Worm (Caenorhabditis elegans): Measurements from ENCODE around the gene srt-50.
A peak's percentile ranks its signal among the peaks of the same experiment; 100 is the strongest.

Gene srt-50

DNA sequence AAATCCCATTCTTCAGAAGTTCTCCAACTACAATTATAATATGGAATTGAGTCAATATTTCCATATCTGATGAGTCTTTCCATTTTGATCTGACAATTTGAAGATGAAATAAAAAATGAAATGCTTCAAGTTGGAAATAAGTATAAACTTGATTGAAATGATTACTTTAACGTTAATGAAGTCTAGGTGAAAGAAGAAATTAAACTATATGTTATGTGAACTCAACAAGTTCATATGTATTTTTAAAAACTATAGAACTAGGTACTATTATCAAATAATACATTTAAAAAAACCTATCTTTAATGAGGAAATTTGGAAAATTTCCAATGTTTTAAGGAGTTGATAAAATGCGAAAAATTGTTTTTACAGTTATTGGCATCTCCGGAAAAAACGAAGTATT is 23.8 kb downstream of the srt-50 start, which contains the start of gene srt-49:
Gene srt-49, minus strand, starts transcription at position 101 of the 400 bp plus-strand sequence.
- TF ChIP-seq hmg-4 (GFP tag; optimal IDR thresholded peaks at IDR 0.05) (no peak), F13C5.2 (tag; optimal IDR thresholded peaks at IDR 0.05) (no peak), ceh-13 (GFP tag; optimal IDR thresholded peaks at IDR 0.05) (no peak), tbx-37 (GFP tag; conservative IDR thresholded peaks at IDR 0.05) (no peak), hmbx-1 (tag; optimal IDR thresholded peaks at IDR 0.05) (no peak), flt-1 (GFP tag; IDR thresholded peaks at IDR 0.05) (no peak), tbx-11 (GFP tag; IDR thresholded peaks at IDR 0.05) (no peak)

DNA sequence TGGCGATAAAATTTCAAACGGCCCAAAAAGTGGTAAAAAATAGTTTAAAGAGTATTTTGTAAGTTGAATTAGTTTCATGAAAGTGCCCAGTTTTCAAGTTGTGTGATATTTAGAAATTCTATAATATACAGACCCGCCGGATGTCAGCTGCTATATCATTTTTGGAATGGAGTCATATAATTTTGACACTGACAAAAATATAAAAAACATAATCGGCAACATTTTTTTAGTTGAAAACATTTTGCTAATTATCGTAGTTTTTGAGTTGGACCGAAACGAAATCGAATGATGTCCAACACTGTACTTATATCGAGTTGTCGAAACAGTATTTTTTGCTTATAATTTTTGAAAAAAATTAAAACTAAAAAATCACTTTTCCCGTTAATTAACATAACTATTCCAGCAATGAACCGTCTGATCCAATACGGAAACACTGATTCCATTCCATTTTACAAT is 28.8 kb downstream of the srt-50 start, which contains the start of gene srt-44:
Gene srt-44, plus strand, starts transcription at position 406 of the 456 bp plus-strand sequence.
- no peak for TF ChIP-seq pes-1 (GFP tag; IDR thresholded peaks at IDR 0.05)
- TF ChIP-seq tra-4 (tag; optimal IDR thresholded peaks at IDR 0.05) = no peak
- no peak for TF ChIP-seq ama-1 (optimal IDR thresholded peaks at IDR 0.05)
- no peak for TF ChIP-seq tbx-37 (GFP tag; conservative IDR thresholded peaks at IDR 0.05)
- no peak for TF ChIP-seq tbx-11 (GFP tag; IDR thresholded peaks at IDR 0.05)
- no peak for TF ChIP-seq B0310.2 (tag; optimal IDR thresholded peaks at IDR 0.05)
- TF ChIP-seq aly-1 (tag; optimal IDR thresholded peaks at IDR 0.05) = no peak
- TF ChIP-seq sea-1 (GFP tag; conservative IDR thresholded peaks at IDR 0.05) = no peak
- TF ChIP-seq F13C5.2 (tag; optimal IDR thresholded peaks at IDR 0.05) = no peak

DNA sequence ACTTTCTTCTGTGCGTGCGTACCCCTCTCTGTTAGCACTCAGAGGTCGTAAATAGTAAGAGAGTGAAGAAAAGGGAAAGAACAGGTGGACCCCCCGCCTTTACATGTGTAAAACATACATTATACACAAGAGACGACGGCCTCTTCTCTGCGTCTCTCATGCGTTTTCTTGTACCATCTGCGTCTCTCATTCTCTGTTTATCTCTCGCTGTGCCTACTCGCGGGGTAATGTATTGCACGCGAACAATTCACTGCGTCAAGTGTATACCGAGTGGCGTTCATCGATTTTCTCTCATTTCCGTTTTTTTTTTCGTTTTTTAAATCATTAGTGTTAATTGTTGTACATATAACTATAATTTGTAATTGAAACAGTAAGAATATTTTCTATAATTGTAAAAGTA is 32.7 kb downstream of the srt-50 start:
- TF ChIP-seq tra-4 (tag; optimal IDR thresholded peaks at IDR 0.05) (no peak), F13C5.2 (tag; optimal IDR thresholded peaks at IDR 0.05) (peak; percentile 31)

DNA sequence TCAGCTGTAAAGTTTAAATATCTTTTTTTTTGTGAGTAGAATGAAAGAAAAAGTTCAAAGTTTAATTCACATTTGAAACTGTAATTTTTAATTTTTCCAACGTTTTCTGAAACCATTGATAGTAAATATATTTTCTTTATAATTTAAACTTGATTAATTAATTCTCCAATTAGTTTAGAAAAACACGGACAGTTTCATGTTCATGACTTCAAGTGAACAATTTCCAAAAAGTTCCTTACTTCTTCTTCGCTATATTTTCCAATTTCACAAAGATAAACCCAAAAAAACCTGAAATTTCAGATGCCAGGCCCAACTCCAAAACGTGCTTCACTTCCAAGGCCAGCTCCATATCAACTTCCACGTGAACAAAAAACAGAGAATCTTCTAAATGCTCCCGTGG is 34.0 kb downstream of the srt-50 start, which contains the start of gene M199.2:
Gene M199.2, plus strand, starts transcription at position 301 of the 400 bp plus-strand sequence.
- TF ChIP-seq scrt-1 (GFP tag; IDR thresholded peaks at IDR 0.05) = no peak
- TF ChIP-seq ceh-36 (tag; optimal IDR thresholded peaks at IDR 0.05) = no peak
- TF ChIP-seq ceh-13 (GFP tag; optimal IDR thresholded peaks at IDR 0.05) = no peak
- TF ChIP-seq tra-4 (tag; optimal IDR thresholded peaks at IDR 0.05) = no peak
- no peak for TF ChIP-seq tbx-11 (GFP tag; IDR thresholded peaks at IDR 0.05)
- TF ChIP-seq hmbx-1 (tag; optimal IDR thresholded peaks at IDR 0.05) = no peak
- no peak for TF ChIP-seq tbx-37 (GFP tag; conservative IDR thresholded peaks at IDR 0.05)
- TF ChIP-seq ama-1 (optimal IDR thresholded peaks at IDR 0.05) = no peak
- TF ChIP-seq hnd-1 (tag; optimal IDR thresholded peaks at IDR 0.05) = no peak
- TF ChIP-seq pes-1 (GFP tag; IDR thresholded peaks at IDR 0.05) = no peak
- no peak for TF ChIP-seq flt-1 (GFP tag; IDR thresholded peaks at IDR 0.05)

DNA sequence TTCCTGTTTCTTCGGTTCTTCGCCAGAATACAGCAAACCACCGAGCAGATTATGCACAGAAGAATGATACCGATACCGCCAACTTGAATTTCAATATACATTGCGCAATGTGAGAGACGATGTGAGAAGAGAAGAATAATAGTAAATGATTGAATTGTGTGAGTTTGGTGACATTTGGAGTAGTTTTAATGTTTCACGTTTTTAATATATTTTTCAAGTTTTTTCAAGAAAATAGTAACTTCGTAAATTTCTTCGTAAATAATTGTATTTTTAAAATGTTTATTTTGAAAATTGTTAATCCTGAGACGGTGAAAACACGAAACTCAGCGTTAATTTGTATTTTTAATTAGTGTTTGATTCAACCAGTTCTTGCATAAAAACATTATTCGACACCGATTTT is 38.6 kb downstream of the srt-50 start, which contains the start of gene M199.134:
Gene M199.134, minus strand, starts transcription at position 101 of the 400 bp plus-strand sequence.
- TF ChIP-seq ets-7 (tag; optimal IDR thresholded peaks at IDR 0.05) (no peak), scrt-1 (GFP tag; IDR thresholded peaks at IDR 0.05) (no peak)

DNA sequence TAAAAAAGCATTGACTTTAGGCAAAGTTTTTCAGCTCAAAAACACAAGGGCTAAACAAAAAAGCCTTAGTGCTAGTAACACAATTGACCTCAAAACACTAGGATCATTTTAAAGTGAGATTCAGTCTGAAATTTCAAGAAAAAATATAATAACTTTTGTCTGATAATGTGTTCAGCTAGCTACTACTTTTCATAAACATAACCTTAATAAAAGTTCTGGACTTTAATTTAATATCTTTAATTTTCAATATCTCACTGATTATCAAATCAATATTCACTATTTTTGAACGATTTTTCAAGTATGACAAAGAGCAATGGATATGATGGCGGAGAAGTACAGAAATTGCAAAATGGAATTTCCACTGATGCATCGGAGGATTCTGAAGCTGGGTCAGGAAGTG is 39.8 kb downstream of the srt-50 start, which contains the start of gene M199.135:
Gene M199.135, plus strand, starts transcription at position 301 of the 400 bp plus-strand sequence.
- TF ChIP-seq ets-7 (tag; optimal IDR thresholded peaks at IDR 0.05) (no peak), sea-1 (GFP tag; conservative IDR thresholded peaks at IDR 0.05) (no peak), ceh-36 (tag; optimal IDR thresholded peaks at IDR 0.05) (no peak), tbx-37 (GFP tag; conservative IDR thresholded peaks at IDR 0.05) (no peak), scrt-1 (GFP tag; IDR thresholded peaks at IDR 0.05) (no peak)

DNA sequence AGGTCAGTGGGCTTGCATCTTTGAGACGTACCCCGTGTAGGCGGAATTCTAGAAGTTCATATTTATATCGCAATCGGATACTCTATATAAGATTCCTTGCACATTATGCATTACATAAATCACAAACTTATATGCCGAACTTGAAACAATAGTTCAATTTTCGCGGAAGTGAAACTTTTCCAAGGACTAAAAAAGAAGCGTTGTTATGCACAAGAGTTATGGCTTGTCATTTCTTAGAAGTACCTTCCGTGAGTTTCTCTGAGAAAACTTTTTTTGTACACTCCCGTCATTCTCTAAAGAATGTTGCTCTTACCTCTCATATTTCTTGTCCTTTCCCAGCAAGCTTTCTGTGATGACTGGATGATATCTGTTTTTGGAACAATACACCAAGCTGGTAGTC is 43.9 kb downstream of the srt-50 start, which contains the start of gene M199.136:
Gene M199.136, plus strand, starts transcription at position 301 of the 400 bp plus-strand sequence.
- no peak for TF ChIP-seq flt-1 (GFP tag; IDR thresholded peaks at IDR 0.05)
- TF ChIP-seq hnd-1 (tag; optimal IDR thresholded peaks at IDR 0.05) = no peak
- no peak for TF ChIP-seq hmg-4 (GFP tag; optimal IDR thresholded peaks at IDR 0.05)
- no peak for TF ChIP-seq tbx-11 (GFP tag; IDR thresholded peaks at IDR 0.05)
- no peak for TF ChIP-seq hmbx-1 (tag; optimal IDR thresholded peaks at IDR 0.05)
- no peak for TF ChIP-seq F13C5.2 (tag; optimal IDR thresholded peaks at IDR 0.05)
- TF ChIP-seq ama-1 (optimal IDR thresholded peaks at IDR 0.05) = no peak
- TF ChIP-seq B0310.2 (tag; optimal IDR thresholded peaks at IDR 0.05) = no peak
- no peak for TF ChIP-seq ceh-13 (GFP tag; optimal IDR thresholded peaks at IDR 0.05)
- TF ChIP-seq pes-1 (GFP tag; IDR thresholded peaks at IDR 0.05) = no peak
- no peak for TF ChIP-seq ceh-36 (tag; optimal IDR thresholded peaks at IDR 0.05)
- no peak for TF ChIP-seq aly-1 (tag; optimal IDR thresholded peaks at IDR 0.05)
- TF ChIP-seq tbx-37 (GFP tag; conservative IDR thresholded peaks at IDR 0.05) = no peak
- no peak for TF ChIP-seq tra-4 (tag; optimal IDR thresholded peaks at IDR 0.05)
- no peak for TF ChIP-seq scrt-1 (GFP tag; IDR thresholded peaks at IDR 0.05)
- no peak for TF ChIP-seq sea-1 (GFP tag; conservative IDR thresholded peaks at IDR 0.05)

DNA sequence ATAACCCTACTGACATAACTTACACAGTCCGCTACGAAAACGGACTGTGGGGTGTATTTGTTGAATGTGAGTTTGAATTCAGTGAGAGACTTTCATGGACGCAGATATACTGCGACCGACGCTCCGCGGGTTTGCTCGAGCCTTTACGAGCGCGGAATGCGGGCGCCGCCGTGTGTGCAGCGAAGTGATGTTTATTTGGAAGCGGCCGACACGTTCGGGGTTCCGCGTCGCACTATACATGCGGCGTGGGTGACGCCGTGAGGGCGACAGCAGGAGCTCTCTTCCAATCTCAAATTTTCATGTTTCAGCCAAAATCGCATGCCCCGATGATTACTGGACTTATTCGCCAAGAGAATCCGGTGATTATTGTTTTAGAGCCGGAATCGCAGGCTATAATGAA is 44.8 kb downstream of the srt-50 start:
- TF ChIP-seq hmbx-1 (tag; optimal IDR thresholded peaks at IDR 0.05) (no peak), tbx-11 (GFP tag; IDR thresholded peaks at IDR 0.05) (no peak), hmg-4 (GFP tag; optimal IDR thresholded peaks at IDR 0.05) (no peak), flt-1 (GFP tag; IDR thresholded peaks at IDR 0.05) (no peak), scrt-1 (GFP tag; IDR thresholded peaks at IDR 0.05) (no peak), ets-7 (tag; optimal IDR thresholded peaks at IDR 0.05) (no peak), ceh-36 (tag; optimal IDR thresholded peaks at IDR 0.05) (no peak), B0310.2 (tag; optimal IDR thresholded peaks at IDR 0.05) (no peak), hnd-1 (tag; optimal IDR thresholded peaks at IDR 0.05) (no peak), ceh-13 (GFP tag; optimal IDR thresholded peaks at IDR 0.05) (no peak), ama-1 (optimal IDR thresholded peaks at IDR 0.05) (no peak), aly-1 (tag; optimal IDR thresholded peaks at IDR 0.05) (no peak), F13C5.2 (tag; optimal IDR thresholded peaks at IDR 0.05) (no peak), pes-1 (GFP tag; IDR thresholded peaks at IDR 0.05) (no peak), tbx-37 (GFP tag; conservative IDR thresholded peaks at IDR 0.05) (no peak), sea-1 (GFP tag; conservative IDR thresholded peaks at IDR 0.05) (no peak), tra-4 (tag; optimal IDR thresholded peaks at IDR 0.05) (no peak)
